Worm (Caenorhabditis elegans) whole organism, young adult: Measurements from ENCODE around the gene Y43F8C.9.

Source experiments
- F10E7.11 ChIP-seq: sonication (generic microtip); optimal IDR thresholded peaks from 2 replicates; lab custom pipeline; 2017; ENCODE audit warnings: mild to moderate bottlenecking, missing genetic modification characterization, moderate library complexity, missing compliant biosample characterization
- F22D6.2 ChIP-seq: sonication (generic microtip); optimal IDR thresholded peaks from 2 replicates; lab custom pipeline; 2016; ENCODE audit warnings: mild to moderate bottlenecking, missing genetic modification characterization, missing compliant biosample characterization
- F23B12.7 ChIP-seq: sonication (generic microtip); optimal IDR thresholded peaks from 2 replicates; lab custom pipeline; 2017; ENCODE audit warnings: missing genetic modification characterization, mild to moderate bottlenecking, missing compliant biosample characterization, antibody characterized with exemption, moderate library complexity; ENCODE audit not compliant: insufficient read depth
- F37B4.10 ChIP-seq: fragments of 200-800 bp; sonication (Bioruptor generic); IDR thresholded peaks from 2 replicates; pipeline ENCODE4 v1.3.6; 2022; ENCODE audit warnings: missing genetic modification characterization, missing compliant biosample characterization
- F39B2.1 ChIP-seq: fragments of 200-800 bp; sonication (Bioruptor generic); IDR thresholded peaks from 2 replicates; pipeline ENCODE4 v1.3.6; 2022; ENCODE audit warnings: missing genetic modification reagents, missing genetic modification characterization, missing compliant biosample characterization
- F57C9.4 ChIP-seq: sonication (generic microtip); optimal IDR thresholded peaks from 2 replicates; lab custom pipeline; 2017; ENCODE audit warnings: mild to moderate bottlenecking, missing genetic modification characterization, missing compliant biosample characterization
- K12H6.12 ChIP-seq: fragments of 200-800 bp; sonication (Bioruptor generic); optimal IDR thresholded peaks from 2 replicates; lab custom pipeline; 2018; ENCODE audit warnings: mild to moderate bottlenecking, missing genetic modification characterization, missing compliant biosample characterization
- T26A5.8 ChIP-seq: sonication (generic microtip); optimal IDR thresholded peaks from 2 replicates; lab custom pipeline; 2016; ENCODE audit warnings: missing genetic modification characterization, missing compliant biosample characterization
- Y53F4B.3 ChIP-seq: fragments of 200-800 bp; sonication (Bioruptor generic); IDR thresholded peaks from 2 replicates; pipeline ENCODE4 v1.3.6; 2022; ENCODE audit warnings: missing genetic modification reagents, missing genetic modification characterization, missing compliant biosample characterization
- Y53G8AR.9 ChIP-seq: fragments of 200-800 bp; sonication (Bioruptor generic); conservative IDR thresholded peaks from 2 replicates; pipeline ENCODE4 v1.3.6; 2022; ENCODE audit warnings: missing genetic modification reagents, missing genetic modification characterization, missing compliant biosample characterization
- Y56A3A.18 ChIP-seq: fragments of 200-800 bp; sonication (Bioruptor generic); IDR thresholded peaks from 2 replicates; pipeline ENCODE4 v1.3.6; 2022; ENCODE audit warnings: missing genetic modification reagents, missing genetic modification characterization, missing compliant biosample characterization
- Y67H2A.10 ChIP-seq: fragments of 200-800 bp; sonication (Bioruptor generic); conservative IDR thresholded peaks from 2 replicates; pipeline ENCODE4 v1.3.6; 2022; ENCODE audit warnings: missing genetic modification reagents, missing genetic modification characterization, missing compliant biosample characterization
- Y79H2A.3 ChIP-seq: fragments of 200-800 bp; sonication (Bioruptor generic); conservative IDR thresholded peaks from 2 replicates; pipeline ENCODE4 v1.3.6; 2022; ENCODE audit warnings: missing genetic modification reagents, missing genetic modification characterization, missing compliant biosample characterization
- ZK185.1 ChIP-seq: sonication (generic microtip); optimal IDR thresholded peaks from 2 replicates; lab custom pipeline; 2016; ENCODE audit warnings: mild to moderate bottlenecking, missing genetic modification characterization, missing compliant biosample characterization; ENCODE audit not compliant: poor library complexity, severe bottlenecking
- ama-1 ChIP-seq, 3 experiments: fragments of 150-350 bp in 1 of 3; sonication (generic microtip) in 2 of 3; optimal IDR thresholded peaks; 2 replicates each; lab custom pipeline; 2014 to 2018; ENCODE audit warnings: missing biosample characterization in 2 of 3, missing genetic modification characterization in 2 of 3, missing genetic modification reagents in 2 of 3
- aptf-3 ChIP-seq: fragments of 200-800 bp; sonication (Bioruptor generic); IDR thresholded peaks from 2 replicates; pipeline ENCODE4 v1.3.6; 2022; ENCODE audit warnings: missing genetic modification characterization, missing compliant biosample characterization
- attf-5 ChIP-seq: fragments of 200-800 bp; sonication (Bioruptor generic); optimal IDR thresholded peaks from 2 replicates; lab custom pipeline; 2018; ENCODE audit warnings: mild to moderate bottlenecking, missing genetic modification characterization, missing compliant biosample characterization
- bed-2 ChIP-seq: fragments of 200-800 bp; sonication (Bioruptor generic); IDR thresholded peaks from 2 replicates; pipeline ENCODE4 v1.3.6; 2022; ENCODE audit warnings: missing genetic modification reagents, missing genetic modification characterization, missing compliant biosample characterization
- ccch-3 ChIP-seq: fragments of 200-800 bp; sonication (Bioruptor generic); optimal IDR thresholded peaks from 2 replicates; lab custom pipeline; 2018; ENCODE audit warnings: mild to moderate bottlenecking, missing genetic modification characterization, missing compliant biosample characterization
- cebp-1 ChIP-seq, 2 experiments: fragments of 200-800 bp in 1 of 2; sonication (Bioruptor generic) in 1 of 2; sonication (generic microtip) in 1 of 2; IDR thresholded peaks in 1 of 2; optimal IDR thresholded peaks in 1 of 2; 2 replicates each; pipeline versions ENCODE4 v1.3.6 to Lab custom; 2017 to 2022; ENCODE audit warnings: missing compliant biosample characterization in 2 of 2, missing genetic modification characterization in 2 of 2, mild to moderate bottlenecking in 1 of 2, missing genetic modification reagents in 1 of 2, moderate library complexity in 1 of 2
- ceh-100 ChIP-seq: fragments of 200-800 bp; sonication (Bioruptor generic); IDR thresholded peaks from 2 replicates; pipeline ENCODE4 v1.3.6; 2022; ENCODE audit warnings: missing genetic modification reagents, missing genetic modification characterization, missing compliant biosample characterization
- ceh-27 ChIP-seq: fragments of 200-800 bp; sonication (Bioruptor generic); optimal IDR thresholded peaks from 2 replicates; lab custom pipeline; 2018; ENCODE audit warnings: mild to moderate bottlenecking, missing genetic modification characterization, moderate library complexity, missing compliant biosample characterization
- ceh-91 ChIP-seq: fragments of 200-800 bp; sonication (Bioruptor generic); IDR thresholded peaks from 2 replicates; pipeline ENCODE4 v1.3.6; 2022; ENCODE audit warnings: missing genetic modification reagents, missing genetic modification characterization, missing compliant biosample characterization
- dpl-1 ChIP-seq: fragments of 150-350 bp; optimal IDR thresholded peaks from 2 replicates; lab custom pipeline; 2014; ENCODE audit warnings: missing biosample characterization, missing genetic modification reagents, missing genetic modification characterization
- ekl-4 ChIP-seq: fragments of 200-800 bp; sonication (Bioruptor generic); IDR thresholded peaks from 2 replicates; pipeline ENCODE4 v1.3.6; 2022; ENCODE audit warnings: missing genetic modification reagents, missing genetic modification characterization, missing compliant biosample characterization
- ets-4 ChIP-seq: fragments of 200-800 bp; sonication (Bioruptor generic); optimal IDR thresholded peaks from 2 replicates; lab custom pipeline; 2018; ENCODE audit warnings: mild to moderate bottlenecking, missing genetic modification characterization, missing compliant biosample characterization
- gei-17 ChIP-seq: fragments of 200-800 bp; sonication (Bioruptor generic); optimal IDR thresholded peaks from 2 replicates; lab custom pipeline; 2018; ENCODE audit warnings: mild to moderate bottlenecking, missing genetic modification characterization, missing compliant biosample characterization
- hlh-12 ChIP-seq: sonication (generic microtip); optimal IDR thresholded peaks from 2 replicates; lab custom pipeline; 2016; ENCODE audit warnings: missing genetic modification characterization, missing compliant biosample characterization
- hmg-1.2 ChIP-seq: fragments of 200-800 bp; sonication (Bioruptor generic); IDR thresholded peaks from 2 replicates; pipeline ENCODE4 v1.3.6; 2022; ENCODE audit warnings: missing genetic modification reagents, missing genetic modification characterization, missing compliant biosample characterization
- hsf-1 ChIP-seq: fragments of 200-800 bp; sonication (Bioruptor generic); IDR thresholded peaks from 2 replicates; pipeline ENCODE4 v1.3.6; 2022; ENCODE audit warnings: missing genetic modification reagents, missing genetic modification characterization, missing compliant biosample characterization
- let-526 ChIP-seq: fragments of 200-800 bp; sonication (Bioruptor generic); IDR thresholded peaks from 2 replicates; pipeline ENCODE4 v1.3.6; 2022; ENCODE audit warnings: missing genetic modification reagents, missing genetic modification characterization, missing compliant biosample characterization
- lin-35 ChIP-seq, 3 experiments: fragments of 150-350 bp in 2 of 3; sonication (generic microtip) in 1 of 3; optimal IDR thresholded peaks; 2 replicates each; lab custom pipeline; 2014 to 2018; ENCODE audit warnings: missing biosample characterization in 3 of 3, missing genetic modification characterization in 3 of 3, missing genetic modification reagents in 3 of 3
- lin-54 ChIP-seq: fragments of 200-800 bp; sonication (Bioruptor generic); optimal IDR thresholded peaks from 2 replicates; lab custom pipeline; 2018; ENCODE audit warnings: mild to moderate bottlenecking, missing genetic modification characterization, missing compliant biosample characterization
- madf-10 ChIP-seq: sonication (generic microtip); optimal IDR thresholded peaks from 2 replicates; lab custom pipeline; 2016; ENCODE audit warnings: mild to moderate bottlenecking, missing genetic modification characterization, missing compliant biosample characterization
- madf-3 ChIP-seq: fragments of 200-800 bp; sonication (Bioruptor generic); IDR thresholded peaks from 2 replicates; pipeline ENCODE4 v1.3.6; 2022; ENCODE audit warnings: missing genetic modification reagents, missing genetic modification characterization, missing compliant biosample characterization
- madf-8 ChIP-seq: fragments of 200-800 bp; sonication (Bioruptor generic); conservative IDR thresholded peaks from 2 replicates; pipeline ENCODE4 v1.3.6; 2022; ENCODE audit warnings: missing genetic modification reagents, missing genetic modification characterization, missing compliant biosample characterization
- mes-4 ChIP-seq: sonication (generic microtip); optimal IDR thresholded peaks from 2 replicates; lab custom pipeline; 2016; ENCODE audit warnings: missing genotype, missing genetic modification characterization, missing compliant biosample characterization
- rcor-1 ChIP-seq: fragments of 200-800 bp; sonication (Bioruptor generic); IDR thresholded peaks from 2 replicates; pipeline ENCODE4 v1.3.6; 2022; ENCODE audit warnings: missing genetic modification reagents, missing genetic modification characterization, missing compliant biosample characterization
- sdz-38 ChIP-seq: sonication (generic microtip); optimal IDR thresholded peaks from 2 replicates; lab custom pipeline; 2016; ENCODE audit warnings: missing genotype, missing genetic modification characterization, missing compliant biosample characterization
- sea-2 ChIP-seq: fragments of 200-800 bp; sonication (Bioruptor generic); IDR thresholded peaks from 2 replicates; pipeline ENCODE4 v1.3.6; 2022; ENCODE audit warnings: missing genetic modification characterization, missing compliant biosample characterization
- sptf-2 ChIP-seq: fragments of 200-800 bp; sonication (Bioruptor generic); optimal IDR thresholded peaks from 2 replicates; lab custom pipeline; 2018; ENCODE audit warnings: mild to moderate bottlenecking, missing genetic modification characterization, missing compliant biosample characterization
- tbx-9 ChIP-seq: sonication (generic microtip); optimal IDR thresholded peaks from 2 replicates; lab custom pipeline; 2016; ENCODE audit warnings: borderline replicate concordance, missing genetic modification characterization, inconsistent platforms, missing compliant biosample characterization
- unc-130 ChIP-seq: sonication (generic microtip); optimal IDR thresholded peaks from 2 replicates; lab custom pipeline; 2016; ENCODE audit warnings: missing genetic modification reagents, missing genetic modification characterization, missing compliant biosample characterization
- unc-62 ChIP-seq: fragments of 150-350 bp; optimal IDR thresholded peaks from 2 replicates; lab custom pipeline; 2014; ENCODE audit warnings: missing biosample characterization, missing genetic modification reagents, missing genetic modification characterization
- ztf-22 ChIP-seq: fragments of 200-800 bp; sonication (Bioruptor generic); optimal IDR thresholded peaks from 2 replicates; lab custom pipeline; 2018; ENCODE audit warnings: mild to moderate bottlenecking, missing genetic modification characterization, moderate library complexity, missing compliant biosample characterization
- ztf-28 ChIP-seq: fragments of 200-800 bp; sonication (Bioruptor generic); IDR thresholded peaks from 2 replicates; pipeline ENCODE4 v1.3.6; 2022; ENCODE audit warnings: missing genetic modification reagents, missing genetic modification characterization, missing compliant biosample characterization
- ztf-6 ChIP-seq: fragments of 200-800 bp; sonication (Bioruptor generic); IDR thresholded peaks from 2 replicates; pipeline ENCODE4 v1.3.6; 2022; ENCODE audit warnings: missing genetic modification reagents, missing genetic modification characterization, missing compliant biosample characterization

Y43F8C.9 gene

ce11 chrV:19643015-19643414, 2.9 kb upstream of the Y43F8C.9 start (continued):
- TF ChIP-seq sea-2 (GFP tag; lab: Robert Waterston, UW), result peak; percentile 73
- TF ChIP-seq unc-62 (GFP tag; lab: Kevin White, UChicago), result no peak
- TF ChIP-seq Y79H2A.3 (GFP tag; lab: Robert Waterston, UW), result no peak
- peak; percentile 92; the same call in 1 of the 2 replicates for TF ChIP-seq F37B4.10 (GFP tag; lab: Robert Waterston, UW)
- peak; percentile 82 for TF ChIP-seq hmg-1.2 (GFP tag; lab: Robert Waterston, UW)
- peak; percentile 72 for TF ChIP-seq ztf-22 (GFP tag; lab: Kevin White, UChicago)
- TF ChIP-seq ceh-27, result peak; percentile 91
- peak; percentile 75; the same call in 1 of the 2 replicates for TF ChIP-seq ztf-28
- TF ChIP-seq F39B2.1 (GFP tag; lab: Robert Waterston, UW), result 0 out of 2 replicates have a peak, but pooled peaks have one; percentile 38
- TF ChIP-seq cebp-1 (GFP tag; IDR thresholded peaks at IDR 0.05; lab: Robert Waterston, UW), result peak; percentile 59; the same call in 1 of the 2 replicates
- TF ChIP-seq cebp-1 (tag; optimal IDR thresholded peaks at IDR 0.05; lab: Kevin White, UChicago), result peak; percentile 84
- TF ChIP-seq Y53F4B.3 (GFP tag; lab: Robert Waterston, UW), result 0 out of 2 replicates have a peak, but pooled peaks have one; percentile 9
- TF ChIP-seq ceh-100 (GFP tag; lab: Robert Waterston, UW), result peak; percentile 57; the same call in 1 of the 2 replicates
- TF ChIP-seq ama-1 (optimal IDR thresholded peaks at IDR 0.05; lab: Kevin White, UChicago), result no peak
- peak; percentile 79 to 89 for TF ChIP-seq ama-1 (GFP tag; optimal IDR thresholded peaks at IDR 0.05; lab: Kevin White, UChicago)
- TF ChIP-seq ceh-91 (GFP tag; lab: Robert Waterston, UW), result peak; percentile 65; the same call in 1 of the 2 replicates
- no peak; the same call in 1 of the 2 replicates for TF ChIP-seq madf-3 (GFP tag; lab: Robert Waterston, UW)
- TF ChIP-seq ZK185.1 (tag; lab: Kevin White, UChicago), result no peak
- TF ChIP-seq bed-2, result 0 out of 2 replicates have a peak, but pooled peaks have one; percentile 63
- TF ChIP-seq ekl-4 (GFP tag; lab: Robert Waterston, UW), result no peak; the same call in 1 of the 2 replicates
- peak; percentile 85 for TF ChIP-seq madf-10
- peak; percentile 88 for TF ChIP-seq F10E7.11 (tag; lab: Kevin White, UChicago)
- TF ChIP-seq ztf-6 (GFP tag; lab: Robert Waterston, UW), result 0 out of 2 replicates have a peak, but pooled peaks have one; percentile 69
- TF ChIP-seq dpl-1, result peak; percentile 55
- peak; percentile 90; the same call in 1 of the 2 replicates for TF ChIP-seq aptf-3 (GFP tag; lab: Robert Waterston, UW)
- TF ChIP-seq tbx-9 (tag; lab: Kevin White, UChicago), result peak; percentile 65
- peak; percentile 77 for TF ChIP-seq K12H6.12 (tag; lab: Kevin White, UChicago)
- peak; percentile 84 for TF ChIP-seq let-526 (GFP tag; lab: Robert Waterston, UW)
- TF ChIP-seq ccch-3, result no peak
- peak; percentile 94 for TF ChIP-seq mes-4 (tag; lab: Kevin White, UChicago)
- peak; percentile 89 for TF ChIP-seq lin-54
- TF ChIP-seq ets-4, result peak; percentile 92
- no peak for TF ChIP-seq F57C9.4 (tag; lab: Kevin White, UChicago)
- peak; percentile 78 for TF ChIP-seq F22D6.2
- peak; percentile 71 for TF ChIP-seq gei-17 (GFP tag; lab: Kevin White, UChicago)
- TF ChIP-seq hlh-12 (tag; lab: Kevin White, UChicago), result no peak
- TF ChIP-seq unc-130 (GFP tag; lab: Kevin White, UChicago), result peak; percentile 88
- no peak for TF ChIP-seq sptf-2 (GFP tag; lab: Kevin White, UChicago)
- peak; percentile 89 for TF ChIP-seq F23B12.7 (tag; lab: Kevin White, UChicago)
- 0 out of 2 replicates have a peak, but pooled peaks have one; percentile 34 for TF ChIP-seq madf-8
- TF ChIP-seq T26A5.8, result peak; percentile 96
- TF ChIP-seq attf-5 (GFP tag; lab: Kevin White, UChicago), result peak; percentile 76
- peak; percentile 50 for TF ChIP-seq sdz-38 (tag; lab: Kevin White, UChicago)
- TF ChIP-seq Y67H2A.10 (GFP tag; lab: Robert Waterston, UW), result peak; percentile 53; the same call in 1 of the 2 replicates
- peak in 1 of 3 experiments; percentile 74 for TF ChIP-seq lin-35 (GFP tag; optimal IDR thresholded peaks at IDR 0.05; lab: Kevin White, UChicago)
- TF ChIP-seq hsf-1 (GFP tag; lab: Robert Waterston, UW), result peak; percentile 78
- peak; percentile 94 for TF ChIP-seq Y53G8AR.9 (GFP tag; lab: Robert Waterston, UW)
- peak; percentile 92 for TF ChIP-seq rcor-1
- TF ChIP-seq Y56A3A.18, result peak; percentile 95
